Worm (Caenorhabditis elegans): ENCODE data around the gene F34H10.1.
A peak's percentile ranks its signal among the peaks of the same experiment; 100 is the strongest.

F34H10.1 gene

DNA sequence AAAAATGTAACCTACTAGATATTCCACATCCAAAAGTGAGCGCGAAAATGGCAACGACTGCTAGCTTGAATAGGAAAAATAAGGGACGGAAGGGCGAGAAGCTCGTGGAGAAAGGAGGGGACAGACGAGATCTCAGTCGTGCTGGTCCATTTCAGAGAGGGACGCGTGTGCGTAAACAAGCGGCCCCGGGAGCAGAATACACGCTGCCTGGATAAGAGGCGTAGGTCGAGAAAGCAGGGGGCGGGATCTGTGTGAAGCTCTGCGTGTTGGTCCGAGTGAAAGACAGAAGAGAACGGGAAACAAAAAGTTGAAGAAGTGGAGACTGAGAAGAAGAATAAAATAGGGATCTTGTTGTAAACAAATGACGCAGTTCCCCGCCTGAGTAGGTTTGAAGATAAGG lies 42.6 kb downstream of the F34H10.1 start, which contains the start of gene T14B1.1:
Gene T14B1.1, minus strand, starts transcription at position 170 of the 400 bp plus-strand sequence.
- TF ChIP-seq hmg-4 (GFP tag; optimal IDR thresholded peaks at IDR 0.05) = no peak
- TF ChIP-seq F13C5.2 (tag; optimal IDR thresholded peaks at IDR 0.05) = peak; percentile 1
- no peak for TF ChIP-seq hmbx-1 (tag; optimal IDR thresholded peaks at IDR 0.05)
- no peak for TF ChIP-seq aly-1 (tag; optimal IDR thresholded peaks at IDR 0.05)
- no peak for TF ChIP-seq sea-1 (GFP tag; conservative IDR thresholded peaks at IDR 0.05)
- no peak for TF ChIP-seq hnd-1 (tag; optimal IDR thresholded peaks at IDR 0.05)
- TF ChIP-seq ceh-36 (tag; optimal IDR thresholded peaks at IDR 0.05) = no peak
- TF ChIP-seq pes-1 (GFP tag; IDR thresholded peaks at IDR 0.05) = no peak
- TF ChIP-seq ceh-13 (GFP tag; optimal IDR thresholded peaks at IDR 0.05) = no peak

ce11 chrX:9673228-9673627 lies 47.3 kb downstream of the F34H10.1 start:
- no peak for TF ChIP-seq aly-1 (tag; optimal IDR thresholded peaks at IDR 0.05)
- no peak for TF ChIP-seq flt-1 (GFP tag; IDR thresholded peaks at IDR 0.05)
- TF ChIP-seq hmbx-1 (tag; optimal IDR thresholded peaks at IDR 0.05) = no peak
- no peak for TF ChIP-seq scrt-1 (GFP tag; IDR thresholded peaks at IDR 0.05)
- no peak for TF ChIP-seq B0310.2 (tag; optimal IDR thresholded peaks at IDR 0.05)
- no peak for TF ChIP-seq hmg-4 (GFP tag; optimal IDR thresholded peaks at IDR 0.05)
- TF ChIP-seq tbx-37 (GFP tag; conservative IDR thresholded peaks at IDR 0.05) = no peak
- TF ChIP-seq ama-1 (optimal IDR thresholded peaks at IDR 0.05) = no peak
- TF ChIP-seq hnd-1 (tag; optimal IDR thresholded peaks at IDR 0.05) = no peak
- TF ChIP-seq pes-1 (GFP tag; IDR thresholded peaks at IDR 0.05) = no peak
- no peak for TF ChIP-seq ceh-13 (GFP tag; optimal IDR thresholded peaks at IDR 0.05)
- TF ChIP-seq ets-7 (tag; optimal IDR thresholded peaks at IDR 0.05) = no peak
- no peak for TF ChIP-seq tbx-11 (GFP tag; IDR thresholded peaks at IDR 0.05)
- no peak for TF ChIP-seq sea-1 (GFP tag; conservative IDR thresholded peaks at IDR 0.05)
- TF ChIP-seq F13C5.2 (tag; optimal IDR thresholded peaks at IDR 0.05) = no peak
- no peak for TF ChIP-seq tra-4 (tag; optimal IDR thresholded peaks at IDR 0.05)
- no peak for TF ChIP-seq ceh-36 (tag; optimal IDR thresholded peaks at IDR 0.05)

- TF ChIP-seq ets-7 (tag; optimal IDR thresholded peaks at IDR 0.05) (no peak), tra-4 (tag; optimal IDR thresholded peaks at IDR 0.05) (no peak), tbx-11 (GFP tag; IDR thresholded peaks at IDR 0.05) (no peak)
Observed at ce11 chrX:9674799-9675198, 48.9 kb downstream of the F34H10.1 start, which contains the start of gene C43C3.4. C43C3.4 (minus strand) TSS chrX:9674899.

- TF ChIP-seq scrt-1 (GFP tag; IDR thresholded peaks at IDR 0.05) (no peak), ama-1 (optimal IDR thresholded peaks at IDR 0.05) (no peak), tbx-37 (GFP tag; conservative IDR thresholded peaks at IDR 0.05) (no peak), tra-4 (tag; optimal IDR thresholded peaks at IDR 0.05) (no peak), tbx-11 (GFP tag; IDR thresholded peaks at IDR 0.05) (no peak), ceh-36 (tag; optimal IDR thresholded peaks at IDR 0.05) (no peak), pes-1 (GFP tag; IDR thresholded peaks at IDR 0.05) (no peak), flt-1 (GFP tag; IDR thresholded peaks at IDR 0.05) (no peak), B0310.2 (tag; optimal IDR thresholded peaks at IDR 0.05) (no peak)
Observed at ce11 chrX:9676009-9676408, 50.1 kb downstream of the F34H10.1 start.

All from whole organism, early embryonic.